Fruit fly (Drosophila melanogaster) whole organism, embryonic: ENCODE data around the gene CG9288.

Source experiments
- ATbp ChIP-seq: fragments of 200-800 bp; sonication (Bioruptor generic); optimal IDR thresholded peaks from 2 replicates; lab custom pipeline; 2017; ENCODE audit warnings: missing biosample characterization, mild to moderate bottlenecking, missing genetic modification characterization, missing genetic modification reagents
- Antp ChIP-seq: fragments of 200-800 bp; sonication (Bioruptor generic); optimal IDR thresholded peaks from 3 replicates; lab custom pipeline; 2016; ENCODE audit warnings: missing biosample characterization, missing genetic modification characterization
- CG10431 ChIP-seq: fragments of 200-800 bp; sonication (Bioruptor generic); optimal IDR thresholded peaks from 3 replicates; lab custom pipeline; 2018; ENCODE audit warnings: missing biosample characterization, mild to moderate bottlenecking, missing genetic modification characterization
- CG11695 ChIP-seq: fragments of 200-800 bp; sonication (Bioruptor generic); IDR thresholded peaks from 3 replicates; pipeline ENCODE4 v1.3.6; 2022; ENCODE audit warnings: missing biosample characterization, missing genetic modification characterization
- CG12659 ChIP-seq: fragments of 200-800 bp; sonication (Bioruptor generic); optimal IDR thresholded peaks from 3 replicates; lab custom pipeline; 2017; ENCODE audit warnings: mild to moderate bottlenecking, missing biosample characterization, missing genetic modification reagents, missing genetic modification characterization
- CG13123 ChIP-seq: fragments of 200-800 bp; sonication (Bioruptor generic); optimal IDR thresholded peaks from 2 replicates; lab custom pipeline; 2016; ENCODE audit warnings: missing biosample characterization, missing genetic modification characterization
- CG13775 ChIP-seq: fragments of 200-800 bp; sonication (Bioruptor generic); optimal IDR thresholded peaks from 3 replicates; lab custom pipeline; 2017; ENCODE audit warnings: missing biosample characterization, mild to moderate bottlenecking, missing genetic modification characterization
- CG13894 ChIP-seq: fragments of 200-800 bp; sonication (Bioruptor generic); optimal IDR thresholded peaks from 3 replicates; lab custom pipeline; 2018; ENCODE audit warnings: missing biosample characterization, mild to moderate bottlenecking, missing genetic modification characterization, moderate library complexity
- CG16815 ChIP-seq: fragments of 200-800 bp; sonication (Bioruptor generic); optimal IDR thresholded peaks from 3 replicates; lab custom pipeline; 2017; ENCODE audit warnings: missing biosample characterization, mild to moderate bottlenecking, missing genetic modification characterization
- CG17361 ChIP-seq: fragments of 200-800 bp; sonication (Bioruptor generic); IDR thresholded peaks from 3 replicates; pipeline ENCODE4 v1.3.6; 2022; ENCODE audit warnings: missing biosample characterization, missing genetic modification characterization
- CG1832 ChIP-seq: fragments of 200-800 bp; sonication (Bioruptor generic); optimal IDR thresholded peaks from 2 replicates; lab custom pipeline; 2017; ENCODE audit warnings: missing biosample characterization, mild to moderate bottlenecking, missing genetic modification characterization, inconsistent platforms
- CG2116 ChIP-seq: fragments of 200-800 bp; sonication (Bioruptor generic); optimal IDR thresholded peaks from 3 replicates; lab custom pipeline; 2018; ENCODE audit warnings: missing biosample characterization, mild to moderate bottlenecking, missing genetic modification characterization
- CG2712 ChIP-seq: fragments of 200-800 bp; optimal IDR thresholded peaks from 3 replicates; lab custom pipeline; 2019; ENCODE audit warnings: missing biosample characterization, mild to moderate bottlenecking, missing genetic modification characterization, moderate library complexity
- CG31224 ChIP-seq: fragments of 200-800 bp; sonication (Bioruptor generic); IDR thresholded peaks from 2 replicates; pipeline ENCODE4 v1.3.6; 2022; ENCODE audit warnings: missing biosample characterization, missing genetic modification characterization
- CG32532 ChIP-seq: fragments of 200-800 bp; sonication (Bioruptor generic); IDR thresholded peaks from 2 replicates; pipeline ENCODE4 v1.3.6; 2022; ENCODE audit warnings: missing biosample characterization, missing genetic modification characterization
- CG32772 ChIP-seq: fragments of 200-800 bp; sonication (Bioruptor generic); IDR thresholded peaks from 2 replicates; pipeline ENCODE4 v1.3.6; 2022; ENCODE audit warnings: missing biosample characterization, missing genetic modification characterization
- CG3281 ChIP-seq: fragments of 200-800 bp; sonication (Bioruptor generic); optimal IDR thresholded peaks from 3 replicates; lab custom pipeline; 2017; ENCODE audit warnings: missing biosample characterization, mild to moderate bottlenecking, missing genetic modification characterization
- CG3726 ChIP-seq: fragments of 200-800 bp; sonication (Bioruptor generic); IDR thresholded peaks from 3 replicates; pipeline ENCODE4, ENCODE4 v1.3.6; 2022; ENCODE audit warnings: missing biosample characterization, missing genetic modification characterization
- CG6813 ChIP-seq: fragments of 200-800 bp; sonication (Bioruptor generic); optimal IDR thresholded peaks from 2 replicates; lab custom pipeline; 2017; ENCODE audit warnings: missing biosample characterization, missing genetic modification characterization, mild to moderate bottlenecking, moderate library complexity, missing genetic modification reagents
- CG7963 ChIP-seq: fragments of 200-800 bp; sonication (Bioruptor generic); IDR thresholded peaks from 3 replicates; pipeline ENCODE4 v1.3.6; 2022; ENCODE audit warnings: missing biosample characterization, missing genetic modification characterization; ENCODE audit not compliant: partially characterized antibody
- CG8089 ChIP-seq: fragments of 200-800 bp; sonication (Bioruptor generic); optimal IDR thresholded peaks from 3 replicates; lab custom pipeline; 2016; ENCODE audit warnings: missing biosample characterization, missing genetic modification characterization
- CG8388 ChIP-seq: fragments of 200-800 bp; sonication (Bioruptor generic); optimal IDR thresholded peaks from 2 replicates; lab custom pipeline; 2019; ENCODE audit warnings: missing biosample characterization, mild to moderate bottlenecking, missing genetic modification characterization, moderate library complexity
- CG8944 ChIP-seq: fragments of 200-800 bp; sonication (Bioruptor generic); optimal IDR thresholded peaks from 3 replicates; lab custom pipeline; 2016; ENCODE audit warnings: missing biosample characterization, missing genetic modification characterization
- Camta ChIP-seq: fragments of 200-800 bp; sonication (Bioruptor generic); optimal IDR thresholded peaks from 2 replicates; lab custom pipeline; 2016; ENCODE audit warnings: missing biosample characterization, missing genetic modification characterization
- Dek ChIP-seq: fragments of 200-800 bp; sonication (Bioruptor generic); optimal IDR thresholded peaks from 3 replicates; lab custom pipeline; 2019; ENCODE audit warnings: missing biosample characterization, mild to moderate bottlenecking, missing genetic modification characterization, moderate library complexity
- Drgx ChIP-seq: fragments of 200-800 bp; sonication (Bioruptor generic); IDR thresholded peaks from 2 replicates; pipeline ENCODE4 v1.3.6; 2022; ENCODE audit warnings: missing biosample characterization, missing genetic modification characterization
- Eip74EF ChIP-seq, 2 experiments: fragments of 200-800 bp in 1 of 2; fragments of >200 bp in 1 of 2; sonication (Bioruptor generic) in 1 of 2; optimal IDR thresholded peaks; 2 replicates each; lab custom pipeline; 2017 to 2019; ENCODE audit warnings: missing biosample characterization in 2 of 2, missing genetic modification characterization in 2 of 2, mild to moderate bottlenecking in 1 of 2, moderate library complexity in 1 of 2
- HLH3B ChIP-seq: fragments of 200-800 bp; sonication (Bioruptor generic); IDR thresholded peaks from 2 replicates; pipeline ENCODE4 v1.3.6; 2022; ENCODE audit warnings: missing biosample characterization, missing genetic modification characterization
- Hand ChIP-seq: fragments of 200-800 bp; sonication (Bioruptor generic); optimal IDR thresholded peaks from 2 replicates; lab custom pipeline; 2017; ENCODE audit warnings: mild to moderate bottlenecking, missing biosample characterization, missing genetic modification reagents, missing genetic modification characterization
- HmgD ChIP-seq: fragments of 200-800 bp; sonication (Bioruptor generic); optimal IDR thresholded peaks from 3 replicates; lab custom pipeline; 2016; ENCODE audit warnings: missing biosample characterization, missing genetic modification characterization
- MTF-1 ChIP-seq: fragments of 200-800 bp; sonication (Bioruptor generic); optimal IDR thresholded peaks from 2 replicates; lab custom pipeline; 2018; ENCODE audit warnings: missing biosample characterization, mild to moderate bottlenecking, missing genetic modification characterization, borderline replicate concordance
- Med ChIP-seq: fragments of 200-800 bp; sonication (Bioruptor generic); peaks from one replicate; lab custom pipeline; 2016; ENCODE audit warnings: missing biosample characterization, missing genetic modification characterization, mild to moderate bottlenecking, inconsistent platforms, moderate library complexity
- Nf-YB ChIP-seq: fragments of 200-800 bp; sonication (Bioruptor generic); optimal IDR thresholded peaks from 3 replicates; lab custom pipeline; 2019; ENCODE audit warnings: missing biosample characterization, mild to moderate bottlenecking, missing genetic modification characterization, moderate library complexity
- Pdp1 ChIP-seq, 2 experiments: fragments of 200-800 bp; sonication (Bioruptor generic); optimal IDR thresholded peaks; 3 replicates each; lab custom pipeline; 2016; ENCODE audit warnings: missing biosample characterization in 2 of 2, missing genetic modification characterization in 2 of 2, mild to moderate bottlenecking in 1 of 2, moderate library complexity in 1 of 2
- Rx ChIP-seq: fragments of 200-800 bp; sonication (Bioruptor generic); IDR thresholded peaks from 2 replicates; pipeline ENCODE4 v1.3.6; 2022; ENCODE audit warnings: missing biosample characterization, missing genetic modification characterization
- Trl ChIP-seq, 3 experiments: fragments of >200 bp in 2 of 3; fragments of 200-800 bp in 1 of 3; sonication (Bioruptor generic) in 1 of 3; optimal IDR thresholded peaks; 2 replicates in 1 of 3; 3 replicates in 2 of 3; lab custom pipeline; 2016 to 2017; ENCODE audit warnings: missing biosample characterization in 1 of 3, missing genetic modification characterization in 1 of 3
- Xbp1 ChIP-seq: fragments of 200-800 bp; sonication (Bioruptor generic); optimal IDR thresholded peaks from 3 replicates; lab custom pipeline; 2016; ENCODE audit warnings: missing biosample characterization, mild to moderate bottlenecking, missing genetic modification characterization
- abd-A ChIP-seq: fragments of 200-800 bp; sonication (Bioruptor generic); optimal IDR thresholded peaks from 3 replicates; lab custom pipeline; 2019; ENCODE audit warnings: missing biosample characterization, mild to moderate bottlenecking, missing genetic modification characterization, moderate library complexity
- cato ChIP-seq: fragments of 200-800 bp; sonication (Bioruptor generic); optimal IDR thresholded peaks from 2 replicates; lab custom pipeline; 2016; ENCODE audit warnings: missing biosample characterization, missing genetic modification characterization, borderline replicate concordance
- chinmo ChIP-seq: fragments of 200-800 bp; sonication (Bioruptor generic); IDR thresholded peaks from 4 replicates; pipeline ENCODE4 v1.3.6; 2022; ENCODE audit warnings: missing biosample characterization, missing genetic modification characterization; ENCODE audit not compliant: partially characterized antibody
- fd96Cb ChIP-seq: fragments of 200-800 bp; sonication (Bioruptor generic); optimal IDR thresholded peaks from 2 replicates; lab custom pipeline; 2018; ENCODE audit warnings: missing biosample characterization, mild to moderate bottlenecking, missing genetic modification characterization, moderate library complexity
- ftz-f1 ChIP-seq: fragments of 200-800 bp; sonication (Bioruptor generic); optimal IDR thresholded peaks from 2 replicates; lab custom pipeline; 2016; ENCODE audit warnings: missing biosample characterization, missing genetic modification characterization
- jing ChIP-seq: fragments of 200-800 bp; sonication (Bioruptor generic); optimal IDR thresholded peaks from 2 replicates; lab custom pipeline; 2018; ENCODE audit warnings: missing biosample characterization, mild to moderate bottlenecking, missing genetic modification characterization
- luna ChIP-seq: fragments of 200-800 bp; sonication (Bioruptor generic); optimal IDR thresholded peaks from 2 replicates; lab custom pipeline; 2016; ENCODE audit warnings: missing biosample characterization, missing genetic modification characterization
- onecut ChIP-seq: fragments of 200-800 bp; sonication (Bioruptor generic); IDR thresholded peaks from 2 replicates; pipeline ENCODE4 v1.3.6; 2022; ENCODE audit warnings: missing biosample characterization, missing genetic modification characterization
- pita ChIP-seq: fragments of 200-800 bp; sonication (Bioruptor generic); optimal IDR thresholded peaks from 2 replicates; lab custom pipeline; 2017; ENCODE audit warnings: missing biosample characterization, mild to moderate bottlenecking, missing genetic modification characterization
- ro ChIP-seq: fragments of 200-800 bp; sonication (Bioruptor generic); IDR thresholded peaks from 2 replicates; pipeline ENCODE4 v1.3.6; 2022; ENCODE audit warnings: missing biosample characterization, missing genetic modification characterization
- unpg ChIP-seq: fragments of 200-800 bp; sonication (Bioruptor generic); optimal IDR thresholded peaks from 3 replicates; lab custom pipeline; 2018; ENCODE audit warnings: missing biosample characterization, mild to moderate bottlenecking, missing genetic modification characterization, moderate library complexity

The CG9288 gene

DNA sequence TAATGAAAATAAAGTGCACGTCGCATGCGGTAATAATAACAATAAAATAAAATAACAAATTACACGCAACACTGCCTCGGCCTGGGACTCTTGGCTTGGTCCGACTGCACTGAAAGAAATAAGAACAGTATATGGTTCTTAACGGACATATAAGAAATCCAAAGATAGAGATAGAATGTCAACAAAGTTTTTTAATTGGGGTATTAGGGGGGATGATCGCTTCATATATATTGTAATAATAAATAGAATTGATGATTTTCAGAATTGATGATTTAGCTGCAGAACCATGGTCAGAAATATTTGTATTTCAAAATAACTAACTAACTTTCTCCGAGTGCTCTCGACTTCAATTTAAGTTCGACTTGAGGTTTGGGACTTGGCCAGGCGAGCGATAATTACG lies 16.6 kb downstream of the CG9288 start (continued):
- TF ChIP-seq MTF-1 (no peak), Pdp1 (GFP tag; optimal IDR thresholded peaks at IDR 0.05; lab: Kevin White, UChicago) (no peak), Antp (GFP tag; lab: Kevin White, UChicago) (no peak), Dek (no peak), CG3726 (GFP tag; lab: Robert Waterston, UW) (no peak), CG13775 (GFP tag; lab: Kevin White, UChicago) (no peak), unpg (GFP tag; lab: Kevin White, UChicago) (peak; percentile 32), Camta (GFP tag; lab: Kevin White, UChicago) (no peak), jing (GFP tag; lab: Kevin White, UChicago) (peak; percentile 8), CG3281 (GFP tag; lab: Kevin White, UChicago) (no peak)

DNA sequence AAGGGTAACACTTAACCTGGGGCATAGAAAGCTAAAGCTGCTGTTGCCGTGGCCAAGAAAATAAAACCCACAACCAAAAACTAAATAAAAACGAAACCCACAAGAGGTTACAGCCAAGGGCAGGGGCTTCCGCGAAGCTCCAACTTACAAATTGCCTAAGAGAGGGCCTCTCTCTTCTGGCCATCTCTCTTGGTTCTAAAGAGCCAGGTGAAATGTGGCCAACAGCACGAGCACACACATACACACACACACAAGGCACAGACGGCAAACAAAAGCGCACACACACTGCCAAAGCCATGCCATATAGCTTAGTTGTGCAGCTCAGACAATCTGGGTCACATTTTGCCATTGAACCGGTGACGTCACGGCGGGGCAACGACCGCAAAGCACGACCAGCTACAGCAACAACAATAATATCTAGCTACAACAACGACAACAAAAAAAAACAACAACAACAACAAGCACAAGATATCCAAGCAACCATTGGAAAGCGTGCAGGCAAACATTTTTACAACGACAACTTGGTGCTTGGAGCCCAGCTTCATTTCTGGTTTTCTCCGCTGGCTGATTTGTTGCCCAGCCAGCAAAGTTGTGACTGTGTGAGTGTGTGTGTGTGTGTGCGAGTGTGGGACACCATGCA lies 17.3 kb downstream of the CG9288 start:
- TF ChIP-seq CG8388 (GFP tag; lab: Kevin White, UChicago), result no peak
- no peak for TF ChIP-seq fd96Cb (tag; lab: Kevin White, UChicago)
- no peak for TF ChIP-seq CG17361 (GFP tag; lab: Robert Waterston, UW)
- no peak for TF ChIP-seq CG7963 (GFP tag; lab: Robert Waterston, UW)
- no peak for TF ChIP-seq Drgx (GFP tag; lab: Robert Waterston, UW)
- TF ChIP-seq Trl (optimal IDR thresholded peaks at IDR 0.05; lab: Kevin White, UChicago), result peak; percentile 61 to 65
- TF ChIP-seq Trl (GFP tag; optimal IDR thresholded peaks at IDR 0.05; lab: Kevin White, UChicago), result no peak
- TF ChIP-seq CG2712, result no peak
- TF ChIP-seq ro (GFP tag; lab: Robert Waterston, UW), result no peak
- no peak for TF ChIP-seq Hand (GFP tag; lab: Kevin White, UChicago)
- TF ChIP-seq CG8944 (GFP tag; lab: Kevin White, UChicago), result no peak
- TF ChIP-seq HLH3B (GFP tag; lab: Robert Waterston, UW), result no peak
- no peak for TF ChIP-seq CG32532 (GFP tag; lab: Robert Waterston, UW)
- no peak for TF ChIP-seq luna (GFP tag; lab: Kevin White, UChicago)
- TF ChIP-seq Rx (GFP tag; lab: Robert Waterston, UW), result no peak
- TF ChIP-seq chinmo (GFP tag; lab: Robert Waterston, UW), result 0 out of 4 replicates have a peak, but pooled peaks have one; percentile 35
- no peak for TF ChIP-seq onecut (GFP tag; lab: Robert Waterston, UW)
- no peak for TF ChIP-seq CG10431
- TF ChIP-seq CG16815 (GFP tag; lab: Kevin White, UChicago), result no peak
- peak; percentile 41 for TF ChIP-seq Med (GFP tag; lab: Kevin White, UChicago)
- TF ChIP-seq CG31224 (GFP tag; lab: Robert Waterston, UW), result peak; percentile 55
- no peak for TF ChIP-seq ftz-f1 (GFP tag; lab: Kevin White, UChicago)
- TF ChIP-seq pita (GFP tag; lab: Kevin White, UChicago), result no peak
- no peak for TF ChIP-seq CG32772 (GFP tag; lab: Robert Waterston, UW)
- TF ChIP-seq CG11695 (GFP tag; lab: Robert Waterston, UW), result no peak
- TF ChIP-seq CG8089 (GFP tag; lab: Kevin White, UChicago), result no peak
- no peak for TF ChIP-seq Nf-YB
- no peak for TF ChIP-seq CG13123 (GFP tag; lab: Kevin White, UChicago)
- no peak for TF ChIP-seq CG6813
- TF ChIP-seq CG2116 (GFP tag; lab: Kevin White, UChicago), result no peak
- peak; percentile 54 for TF ChIP-seq abd-A
- TF ChIP-seq Eip74EF (GFP tag; optimal IDR thresholded peaks at IDR 0.05; lab: Kevin White, UChicago), result no peak
- TF ChIP-seq ATbp (GFP tag; lab: Kevin White, UChicago), result no peak
- TF ChIP-seq cato, result no peak
- no peak for TF ChIP-seq CG1832 (GFP tag; lab: Kevin White, UChicago)
- no peak for TF ChIP-seq Dek
- TF ChIP-seq CG12659 (GFP tag; lab: Kevin White, UChicago), result no peak
- no peak for TF ChIP-seq HmgD (GFP tag; lab: Kevin White, UChicago)
- no peak for TF ChIP-seq CG13894 (tag; lab: Kevin White, UChicago)
- no peak for TF ChIP-seq Xbp1 (GFP tag; lab: Kevin White, UChicago)
